Worm (Caenorhabditis elegans): ENCODE results near the gene pals-32.

pals-32 gene

ce11 chrV:2896198-2896660 is at the start of gene pals-32:
TSS of gene pals-32 (plus strand) at chrV:2896610.
- TF ChIP-seq unc-62 (GFP tag; optimal IDR thresholded peaks at IDR 0.05): no peak

ce11 chrV:2848290-2848937 is 48.0 kb upstream of the pals-32 start, which contains the start of gene srj-49:
TSS of gene srj-49 (minus strand) at chrV:2848340.
- no peak for TF ChIP-seq unc-62 (GFP tag; optimal IDR thresholded peaks at IDR 0.05)

ce11 chrV:2849071-2849470 is 47.3 kb upstream of the pals-32 start, which contains the start of gene ugt-53:
TSS of gene ugt-53 (plus strand) at chrV:2849343.
- no peak for TF ChIP-seq unc-62 (GFP tag; optimal IDR thresholded peaks at IDR 0.05)

ce11 chrV:2855473-2855872 is 40.9 kb upstream of the pals-32 start, which contains the start of gene srj-57:
TSS of gene srj-57 (minus strand) at chrV:2855573.
- no peak for TF ChIP-seq unc-62 (GFP tag; optimal IDR thresholded peaks at IDR 0.05)

ce11 chrV:2857842-2858241 is 38.6 kb upstream of the pals-32 start, which contains the start of gene srj-55:
TSS of gene srj-55 (minus strand) at chrV:2857942.
- no peak for TF ChIP-seq unc-62 (GFP tag; optimal IDR thresholded peaks at IDR 0.05)

- TF ChIP-seq unc-62 (GFP tag; optimal IDR thresholded peaks at IDR 0.05): no peak
Measured at ce11 chrV:2859738-2860137, 36.7 kb upstream of the pals-32 start, which contains the start of gene srj-54. TSS of gene srj-54 (minus strand) at chrV:2859838.

- no peak for TF ChIP-seq unc-62 (GFP tag; optimal IDR thresholded peaks at IDR 0.05)
Measured at ce11 chrV:2861505-2861904, 34.9 kb upstream of the pals-32 start, which contains the start of gene srh-270. TSS of gene srh-270 (minus strand) at chrV:2861605.

ce11 chrV:2863033-2863432 is 33.4 kb upstream of the pals-32 start, which contains the start of gene srh-272:
TSS of gene srh-272 (plus strand) at chrV:2863333.
- no peak for TF ChIP-seq unc-62 (GFP tag; optimal IDR thresholded peaks at IDR 0.05)

ce11 chrV:2864899-2865298 is 31.5 kb upstream of the pals-32 start, which contains the start of gene srh-240:
TSS of gene srh-240 (plus strand) at chrV:2865199.
- TF ChIP-seq unc-62 (GFP tag; optimal IDR thresholded peaks at IDR 0.05): no peak

ce11 chrV:2869503-2869902 is 26.9 kb upstream of the pals-32 start, which contains the start of gene srh-241:
TSS of gene srh-241 (minus strand) at chrV:2869603.
- no peak for TF ChIP-seq unc-62 (GFP tag; optimal IDR thresholded peaks at IDR 0.05)

ce11 chrV:2870127-2870526 is 26.3 kb upstream of the pals-32 start, which contains the start of gene srh-243:
TSS of gene srh-243 (plus strand) at chrV:2870427.
- no peak for TF ChIP-seq unc-62 (GFP tag; optimal IDR thresholded peaks at IDR 0.05)

- TF ChIP-seq unc-62 (GFP tag; optimal IDR thresholded peaks at IDR 0.05): no peak
Measured at ce11 chrV:2871754-2872504, 24.5 kb upstream of the pals-32 start.

ce11 chrV:2872947-2873346 is 23.5 kb upstream of the pals-32 start:
- TF ChIP-seq unc-62 (GFP tag; optimal IDR thresholded peaks at IDR 0.05): no peak

- no peak for TF ChIP-seq unc-62 (GFP tag; optimal IDR thresholded peaks at IDR 0.05)
Measured at ce11 chrV:2875422-2875821, 21.0 kb upstream of the pals-32 start, which contains the start of gene folt-2. TSS of gene folt-2 (minus strand) at chrV:2875600.

ce11 chrV:2876188-2876831 is 20.1 kb upstream of the pals-32 start:
- no peak for TF ChIP-seq unc-62 (GFP tag; optimal IDR thresholded peaks at IDR 0.05)

- no peak for TF ChIP-seq unc-62 (GFP tag; optimal IDR thresholded peaks at IDR 0.05)
Measured at ce11 chrV:2877509-2877908, 18.9 kb upstream of the pals-32 start, which contains the start of gene F37B4.10. TSS of gene F37B4.10 (minus strand) at chrV:2877609.
